Worm (Caenorhabditis elegans) whole organism, L4 larva: Measurements from ENCODE around the gene sec-61.B.

Experiments
- D1046.2 ChIP-seq: fragments of 200-800 bp; sonication (Bioruptor generic); IDR thresholded peaks from 2 replicates; pipeline ENCODE4 v1.3.6; 2022; ENCODE audit warnings: missing genetic modification characterization, missing compliant biosample characterization
- F37D6.2 ChIP-seq: sonication (generic microtip); optimal IDR thresholded peaks from 2 replicates; lab custom pipeline; 2016; ENCODE audit warnings: mild to moderate bottlenecking, missing genetic modification characterization, missing compliant biosample characterization
- T26A8.4 ChIP-seq: fragments of 200-800 bp; sonication (Bioruptor generic); IDR thresholded peaks from 2 replicates; pipeline ENCODE4 v1.3.6; 2022; ENCODE audit warnings: missing genetic modification characterization, missing compliant biosample characterization
- Y105C5A.15 ChIP-seq: fragments of 200-800 bp; sonication (Bioruptor generic); IDR thresholded peaks from 2 replicates; pipeline ENCODE4 v1.3.6; 2022; ENCODE audit warnings: missing genetic modification characterization, missing compliant biosample characterization
- Y48G9A.11 ChIP-seq: fragments of 200-800 bp; sonication (Bioruptor generic); IDR thresholded peaks from 2 replicates; pipeline ENCODE4 v1.3.6; 2022; ENCODE audit warnings: missing genetic modification reagents, missing genetic modification characterization, missing compliant biosample characterization
- Y5F2A.4 ChIP-seq: fragments of 200-800 bp; sonication (Bioruptor generic); optimal IDR thresholded peaks from 2 replicates; lab custom pipeline; 2018; ENCODE audit warnings: mild to moderate bottlenecking, missing genetic modification characterization, missing compliant biosample characterization
- ZK337.2 ChIP-seq: fragments of 200-800 bp; sonication (Bioruptor generic); IDR thresholded peaks from 2 replicates; pipeline ENCODE4 v1.3.6; 2022; ENCODE audit warnings: missing genetic modification reagents, missing genetic modification characterization, missing compliant biosample characterization
- aly-2 ChIP-seq: sonication (generic microtip); optimal IDR thresholded peaks from 2 replicates; lab custom pipeline; 2018; ENCODE audit warnings: missing biosample characterization, missing genetic modification characterization
- arid-1 ChIP-seq: fragments of 200-800 bp; sonication (Bioruptor generic); conservative IDR thresholded peaks from 2 replicates; pipeline ENCODE4 v1.3.6; 2022; ENCODE audit warnings: missing genetic modification reagents, missing genetic modification characterization, missing compliant biosample characterization
- attf-4 ChIP-seq: sonication (generic microtip); optimal IDR thresholded peaks from 3 replicates; lab custom pipeline; 2017; ENCODE audit warnings: missing biosample characterization, missing genetic modification characterization
- ceh-20 ChIP-seq: fragments of 200-800 bp; sonication (Bioruptor generic); IDR thresholded peaks from 2 replicates; pipeline ENCODE4 v1.3.6; 2022; ENCODE audit warnings: missing genetic modification reagents, missing genetic modification characterization, missing compliant biosample characterization
- ceh-62 ChIP-seq: sonication (generic microtip); optimal IDR thresholded peaks from 2 replicates; lab custom pipeline; 2017; ENCODE audit warnings: missing biosample characterization, missing genetic modification characterization
- ceh-82 ChIP-seq: sonication (generic microtip); optimal IDR thresholded peaks from 2 replicates; lab custom pipeline; 2017; ENCODE audit warnings: missing biosample characterization, missing genetic modification characterization
- ces-1 ChIP-seq: fragments of 150-350 bp; sonication (generic microtip); optimal IDR thresholded peaks from 4 replicates; lab custom pipeline; 2014; ENCODE audit warnings: missing biosample characterization, missing genetic modification reagents, missing genetic modification characterization
- ctbp-1 ChIP-seq: fragments of 200-800 bp; sonication (Bioruptor generic); IDR thresholded peaks from 2 replicates; pipeline ENCODE4 v1.3.6; 2022; ENCODE audit warnings: missing genetic modification reagents, missing genetic modification characterization, missing compliant biosample characterization
- daf-12 ChIP-seq: fragments of 150-350 bp; optimal IDR thresholded peaks from 2 replicates; lab custom pipeline; 2014; ENCODE audit warnings: missing biosample characterization, missing genetic modification reagents, missing genetic modification characterization
- daf-19 ChIP-seq: fragments of 200-800 bp; sonication (Bioruptor generic); conservative IDR thresholded peaks from 2 replicates; pipeline ENCODE4 v1.3.6; 2022; ENCODE audit warnings: missing genetic modification characterization, missing compliant biosample characterization
- daf-8 ChIP-seq: fragments of 200-800 bp; sonication (Bioruptor generic); IDR thresholded peaks from 2 replicates; pipeline ENCODE4 v1.3.6; 2022; ENCODE audit warnings: missing genetic modification characterization, missing compliant biosample characterization
- dmd-6 ChIP-seq: fragments of 200-800 bp; sonication (Bioruptor generic); IDR thresholded peaks from 2 replicates; pipeline ENCODE4 v1.3.6; 2022; ENCODE audit warnings: missing genetic modification reagents, missing genetic modification characterization, missing compliant biosample characterization
- dmd-9 ChIP-seq: fragments of 200-800 bp; sonication (Bioruptor generic); IDR thresholded peaks from 2 replicates; pipeline ENCODE4 v1.3.6; 2022; ENCODE audit warnings: missing genetic modification reagents, missing genetic modification characterization, missing compliant biosample characterization
- duxl-1 ChIP-seq: sonication (generic microtip); optimal IDR thresholded peaks from 2 replicates; lab custom pipeline; 2016; ENCODE audit warnings: mild to moderate bottlenecking, missing genetic modification characterization, moderate library complexity, missing compliant biosample characterization; ENCODE audit not compliant: poor library complexity
- dve-1 ChIP-seq: sonication (generic microtip); optimal IDR thresholded peaks from 2 replicates; lab custom pipeline; 2017; ENCODE audit warnings: antibody characterized with exemption, mild to moderate bottlenecking, missing genetic modification characterization, missing compliant biosample characterization; ENCODE audit not compliant: insufficient read depth
- egl-27 ChIP-seq: sonication (generic microtip); optimal IDR thresholded peaks from 3 replicates; lab custom pipeline; 2017; ENCODE audit warnings: missing biosample characterization, missing genetic modification reagents, missing genetic modification characterization
- fos-1 ChIP-seq: fragments of 150-350 bp; optimal IDR thresholded peaks from 2 replicates; lab custom pipeline; 2014; ENCODE audit warnings: missing biosample characterization, missing genetic modification characterization
- lin-1 ChIP-seq: fragments of 200-800 bp; sonication (Bioruptor generic); IDR thresholded peaks from 2 replicates; pipeline ENCODE4 v1.3.6; 2022; ENCODE audit warnings: missing genetic modification reagents, missing genetic modification characterization, missing compliant biosample characterization
- lin-29 ChIP-seq: fragments of 200-800 bp; sonication (Bioruptor generic); IDR thresholded peaks from 2 replicates; pipeline ENCODE4 v1.3.6; 2022; ENCODE audit warnings: missing genetic modification reagents, missing genetic modification characterization, missing compliant biosample characterization
- lin-38 ChIP-seq: fragments of 200-800 bp; sonication (Bioruptor generic); IDR thresholded peaks from 2 replicates; pipeline ENCODE4 v1.3.6; 2022; ENCODE audit warnings: missing genetic modification reagents, missing genetic modification characterization, missing compliant biosample characterization
- lin-39 ChIP-seq: fragments of 150-350 bp; optimal IDR thresholded peaks from 2 replicates; lab custom pipeline; 2014; ENCODE audit warnings: missing biosample characterization, missing genetic modification reagents, missing genetic modification characterization
- lir-3 ChIP-seq: sonication (generic microtip); optimal IDR thresholded peaks from 2 replicates; lab custom pipeline; 2016; ENCODE audit warnings: mild to moderate bottlenecking, missing genetic modification characterization, missing compliant biosample characterization
- lsy-2 ChIP-seq, 2 experiments: fragments of 150-350 bp in 1 of 2; sonication (generic microtip) in 1 of 2; optimal IDR thresholded peaks; 2 replicates each; lab custom pipeline; 2014 to 2017; ENCODE audit warnings: missing biosample characterization in 2 of 2, missing genetic modification characterization in 2 of 2
- mdt-29 ChIP-seq: fragments of 200-800 bp; sonication (Bioruptor generic); IDR thresholded peaks from 2 replicates; pipeline ENCODE4 v1.3.6; 2022; ENCODE audit warnings: missing genetic modification reagents, missing genetic modification characterization, missing compliant biosample characterization
- mep-1 ChIP-seq: fragments of 150-350 bp; sonication (generic microtip); optimal IDR thresholded peaks from 3 replicates; lab custom pipeline; 2014; ENCODE audit warnings: missing biosample characterization, missing genetic modification characterization
- mxl-3 ChIP-seq: fragments of 200-800 bp; sonication (Bioruptor generic); optimal IDR thresholded peaks from 2 replicates; lab custom pipeline; 2018; ENCODE audit warnings: mild to moderate bottlenecking, missing genetic modification characterization, missing compliant biosample characterization
- nhr-102 ChIP-seq: sonication (generic microtip); optimal IDR thresholded peaks from 2 replicates; lab custom pipeline; 2016; ENCODE audit warnings: mild to moderate bottlenecking, missing genetic modification characterization, moderate library complexity, missing compliant biosample characterization
- nhr-11 ChIP-seq: fragments of 150-350 bp; optimal IDR thresholded peaks from 2 replicates; lab custom pipeline; 2014; ENCODE audit warnings: missing biosample characterization, missing genetic modification characterization
- nhr-25 ChIP-seq: sonication (generic microtip); optimal IDR thresholded peaks from 2 replicates; lab custom pipeline; 2017; ENCODE audit warnings: missing genetic modification characterization, mild to moderate bottlenecking, missing compliant biosample characterization, antibody characterized with exemption, moderate library complexity, borderline replicate concordance; ENCODE audit not compliant: insufficient read depth
- nhr-41 ChIP-seq: fragments of 200-800 bp; sonication (Bioruptor generic); IDR thresholded peaks from 2 replicates; pipeline ENCODE4 v1.3.6; 2022; ENCODE audit warnings: missing genetic modification reagents, missing genetic modification characterization, missing compliant biosample characterization
- nhr-48 ChIP-seq: sonication (generic microtip); optimal IDR thresholded peaks from 2 replicates; lab custom pipeline; 2016; ENCODE audit warnings: mild to moderate bottlenecking, missing genetic modification characterization, missing compliant biosample characterization
- pha-4 ChIP-seq, 2 experiments: fragments of 150-350 bp in 1 of 2; fragments of 200-800 bp in 1 of 2; sonication (Bioruptor generic) in 1 of 2; IDR thresholded peaks in 1 of 2; optimal IDR thresholded peaks in 1 of 2; 2 replicates each; pipeline versions ENCODE4 v1.3.6 to Lab custom; 2014 to 2022; ENCODE audit warnings: missing genetic modification characterization in 2 of 2, missing genetic modification reagents in 2 of 2, missing biosample characterization in 1 of 2, missing compliant biosample characterization in 1 of 2
- php-3 ChIP-seq: fragments of 200-800 bp; sonication (Bioruptor generic); IDR thresholded peaks from 2 replicates; pipeline ENCODE4 v1.3.6; 2022; ENCODE audit warnings: missing genetic modification reagents, missing genetic modification characterization, missing compliant biosample characterization
- pqm-1 ChIP-seq: sonication (generic microtip); optimal IDR thresholded peaks from 2 replicates; lab custom pipeline; 2017; ENCODE audit warnings: missing biosample characterization, missing genetic modification characterization
- sdz-12 ChIP-seq: fragments of 200-800 bp; sonication (Bioruptor generic); optimal IDR thresholded peaks from 2 replicates; lab custom pipeline; 2018; ENCODE audit warnings: mild to moderate bottlenecking, missing genetic modification characterization, missing compliant biosample characterization
- set-16 ChIP-seq: fragments of 200-800 bp; sonication (Bioruptor generic); IDR thresholded peaks from 2 replicates; pipeline ENCODE4 v1.3.6; 2022; ENCODE audit warnings: missing genetic modification reagents, missing genetic modification characterization, missing compliant biosample characterization
- skn-1 ChIP-seq: fragments of 150-350 bp; optimal IDR thresholded peaks from 2 replicates; lab custom pipeline; 2014; ENCODE audit warnings: missing biosample characterization, missing genetic modification characterization
- snpc-1.2 ChIP-seq: fragments of 200-800 bp; sonication (Bioruptor generic); IDR thresholded peaks from 2 replicates; pipeline ENCODE4 v1.3.6; 2022; ENCODE audit warnings: missing genetic modification reagents, missing genetic modification characterization, missing compliant biosample characterization
- snpc-4 ChIP-seq: fragments of 150-350 bp; optimal IDR thresholded peaks from 2 replicates; lab custom pipeline; 2014; ENCODE audit warnings: missing biosample characterization, missing genetic modification characterization
- spr-1 ChIP-seq: sonication (generic microtip); optimal IDR thresholded peaks from 2 replicates; lab custom pipeline; 2016; ENCODE audit warnings: mild to moderate bottlenecking, missing genetic modification characterization, missing compliant biosample characterization
- vab-7 ChIP-seq: fragments of 200-800 bp; sonication (Bioruptor generic); IDR thresholded peaks from 2 replicates; pipeline ENCODE4 v1.3.6; 2022; ENCODE audit warnings: missing genetic modification reagents, missing genetic modification characterization, missing compliant biosample characterization
- zfp-3 ChIP-seq: fragments of 200-800 bp; sonication (Bioruptor generic); conservative IDR thresholded peaks from 2 replicates; pipeline ENCODE4 v1.3.6; 2022; ENCODE audit warnings: missing genetic modification reagents, missing genetic modification characterization, missing compliant biosample characterization
- zip-2 ChIP-seq: fragments of 150-350 bp; optimal IDR thresholded peaks from 2 replicates; lab custom pipeline; 2014; ENCODE audit warnings: missing biosample characterization, missing genetic modification characterization

Gene sec-61.B

ce11 chrIV:2408437-2408836 is 20.0 kb upstream of the sec-61.B start (continued):
- TF ChIP-seq zfp-3 (GFP tag; lab: Robert Waterston, UW) (peak; percentile 79), mdt-29 (peak; percentile 78; the same call in 1 of the 2 replicates), pqm-1 (no peak), dve-1 (tag; lab: Kevin White, UChicago) (peak; percentile 84), aly-2 (no peak), lin-39 (tag; lab: Kevin White, UChicago) (no peak), nhr-41 (GFP tag; lab: Robert Waterston, UW) (peak; percentile 55; the same call in 1 of the 2 replicates), ceh-82 (tag; lab: Kevin White, UChicago) (no peak), ceh-62 (no peak), F37D6.2 (tag; lab: Kevin White, UChicago) (peak; percentile 69), daf-8 (GFP tag; lab: Robert Waterston, UW) (no peak), Y105C5A.15 (peak; percentile 77), lir-3 (tag; lab: Kevin White, UChicago) (peak; percentile 66), duxl-1 (tag; lab: Kevin White, UChicago) (peak; percentile 56), set-16 (peak; percentile 78), vab-7 (GFP tag; lab: Robert Waterston, UW) (peak; percentile 86), lsy-2 (tag; optimal IDR thresholded peaks at IDR 0.05; lab: Kevin White, UChicago) (peak in 1 of 2 experiments; percentile 86), ZK337.2 (GFP tag; lab: Robert Waterston, UW) (peak; percentile 71; the same call in 1 of the 2 replicates), attf-4 (no peak), sdz-12 (GFP tag; lab: Kevin White, UChicago) (no peak), Y48G9A.11 (GFP tag; lab: Robert Waterston, UW) (peak; percentile 85), daf-12 (no peak), T26A8.4 (GFP tag; lab: Robert Waterston, UW) (peak; percentile 87), D1046.2 (GFP tag; lab: Robert Waterston, UW) (peak; percentile 81; the same call in 1 of the 2 replicates), nhr-25 (tag; lab: Kevin White, UChicago) (peak; percentile 6), mep-1 (tag; lab: Kevin White, UChicago) (peak; percentile 93), snpc-4 (tag; lab: Kevin White, UChicago) (no peak), nhr-102 (tag; lab: Kevin White, UChicago) (peak; percentile 81), zip-2 (tag; lab: Kevin White, UChicago) (peak; percentile 26), skn-1 (tag; lab: Kevin White, UChicago) (no peak), ctbp-1 (GFP tag; lab: Robert Waterston, UW) (peak; percentile 94), egl-27 (no peak), lin-38 (peak; percentile 89), nhr-48 (tag; lab: Kevin White, UChicago) (peak; percentile 74), lin-1 (GFP tag; lab: Robert Waterston, UW) (0 out of 2 replicates have a peak, but pooled peaks have one; percentile 52), dmd-6 (peak; percentile 81), lin-29 (GFP tag; lab: Robert Waterston, UW) (peak; percentile 60; the same call in 1 of the 2 replicates), arid-1 (peak; percentile 80), snpc-1.2 (peak; percentile 86), spr-1 (tag; lab: Kevin White, UChicago) (peak; percentile 79), fos-1 (tag; lab: Kevin White, UChicago) (no peak), daf-19 (GFP tag; lab: Robert Waterston, UW) (no peak), nhr-11 (peak; percentile 66), dmd-9 (GFP tag; lab: Robert Waterston, UW) (peak; percentile 61; the same call in 1 of the 2 replicates), ces-1 (peak; percentile 8), Y5F2A.4 (GFP tag; lab: Kevin White, UChicago) (peak; percentile 82), ceh-20 (GFP tag; lab: Robert Waterston, UW) (peak; percentile 21; the same call in 1 of the 2 replicates), mxl-3 (GFP tag; lab: Kevin White, UChicago) (peak; percentile 70), pha-4 (GFP tag; IDR thresholded peaks at IDR 0.05; lab: Robert Waterston, UW) (peak; percentile 82), pha-4 (tag; optimal IDR thresholded peaks at IDR 0.05; lab: Kevin White, UChicago) (no peak), php-3 (peak; percentile 66; the same call in 1 of the 2 replicates)
